Worm (Caenorhabditis elegans) whole organism, L1 larva: ENCODE results near the gene Y46G5A.8.

Experiments used
- C04F5.9 ChIP-seq: sonication (generic microtip); optimal IDR thresholded peaks from 2 replicates; lab custom pipeline; 2016; ENCODE audit warnings: missing genetic modification characterization, missing compliant biosample characterization
- Y116A8C.19 ChIP-seq: sonication (generic microtip); optimal IDR thresholded peaks from 2 replicates; lab custom pipeline; 2016; ENCODE audit warnings: missing compliant biosample characterization, missing genetic modification characterization, borderline replicate concordance
- blmp-1 ChIP-seq: fragments of 150-350 bp; optimal IDR thresholded peaks from 2 replicates; lab custom pipeline; 2014; ENCODE audit warnings: missing biosample characterization, missing genetic modification characterization
- ceh-63 ChIP-seq: fragments of 200-800 bp; sonication (Bioruptor generic); optimal IDR thresholded peaks from 2 replicates; lab custom pipeline; 2018; ENCODE audit warnings: mild to moderate bottlenecking, missing genetic modification characterization, missing compliant biosample characterization
- ceh-8 ChIP-seq: fragments of 200-800 bp; sonication (Bioruptor generic); optimal IDR thresholded peaks from 2 replicates; lab custom pipeline; 2018; ENCODE audit warnings: mild to moderate bottlenecking, missing genetic modification characterization, moderate library complexity, missing compliant biosample characterization
- ceh-90 ChIP-seq: sonication (generic microtip); optimal IDR thresholded peaks from 2 replicates; lab custom pipeline; 2016; ENCODE audit warnings: missing genetic modification characterization, missing compliant biosample characterization
- dsc-1 ChIP-seq: sonication (generic microtip); optimal IDR thresholded peaks from 2 replicates; lab custom pipeline; 2016; ENCODE audit warnings: mild to moderate bottlenecking, missing genetic modification characterization, missing compliant biosample characterization
- efl-1 ChIP-seq, 4 experiments: fragments of 150-350 bp; optimal IDR thresholded peaks in 3 of 4; peaks in 1 of 4; 1 replicate in 1 of 4; 2 replicates in 3 of 4; lab custom pipeline; 2014; ENCODE audit warnings: missing biosample characterization in 2 of 4, missing genetic modification characterization in 2 of 4, missing genetic modification reagents in 2 of 4
- efl-3 ChIP-seq: fragments of 200-800 bp; sonication (Bioruptor generic); optimal IDR thresholded peaks from 2 replicates; lab custom pipeline; 2018; ENCODE audit warnings: mild to moderate bottlenecking, missing genetic modification characterization, missing compliant biosample characterization
- egl-27 ChIP-seq, 2 experiments: fragments of 150-350 bp in 1 of 2; sonication (generic microtip); optimal IDR thresholded peaks; 3 replicates each; lab custom pipeline; 2017 to 2018; ENCODE audit warnings: missing biosample characterization in 2 of 2, missing genetic modification characterization in 2 of 2, missing genetic modification reagents in 2 of 2
- elt-2 ChIP-seq: sonication (generic microtip); optimal IDR thresholded peaks from 2 replicates; lab custom pipeline; 2016; ENCODE audit warnings: missing genetic modification characterization, mild to moderate bottlenecking, inconsistent platforms, missing compliant biosample characterization, missing genetic modification reagents
- elt-3 ChIP-seq, 6 experiments: fragments of 150-350 bp in 1 of 6; sonication (generic microtip); optimal IDR thresholded peaks; 2 replicates each; lab custom pipeline; 2017 to 2018; ENCODE audit warnings: missing biosample characterization in 6 of 6, missing genetic modification characterization in 6 of 6, inconsistent platforms in 1 of 6
- fkh-10 ChIP-seq: sonication (generic microtip); optimal IDR thresholded peaks from 2 replicates; lab custom pipeline; 2017; ENCODE audit warnings: missing biosample characterization, missing genetic modification reagents, missing genetic modification characterization
- fkh-4 ChIP-seq: sonication (generic microtip); optimal IDR thresholded peaks from 2 replicates; lab custom pipeline; 2016; ENCODE audit warnings: missing compliant biosample characterization, missing genetic modification characterization, borderline replicate concordance
- fos-1 ChIP-seq: fragments of 150-350 bp; optimal IDR thresholded peaks from 2 replicates; lab custom pipeline; 2014; ENCODE audit warnings: missing biosample characterization, missing genetic modification characterization
- hlh-4 ChIP-seq: sonication (generic microtip); optimal IDR thresholded peaks from 2 replicates; lab custom pipeline; 2016; ENCODE audit warnings: mild to moderate bottlenecking, missing genetic modification characterization, missing compliant biosample characterization
- hpl-2 ChIP-seq: fragments of 150-350 bp; optimal IDR thresholded peaks from 2 replicates; lab custom pipeline; 2014; ENCODE audit warnings: missing biosample characterization, missing genetic modification reagents, missing genetic modification characterization
- irx-1 ChIP-seq: sonication (generic microtip); optimal IDR thresholded peaks from 2 replicates; lab custom pipeline; 2016; ENCODE audit warnings: missing genetic modification characterization, missing compliant biosample characterization
- isw-1 ChIP-seq: fragments of 200-800 bp; sonication (Bioruptor generic); IDR thresholded peaks from 2 replicates; pipeline ENCODE4 v1.3.6; 2022; ENCODE audit warnings: missing genetic modification characterization, missing compliant biosample characterization
- lin-13 ChIP-seq: fragments of 150-350 bp; optimal IDR thresholded peaks from 2 replicates; lab custom pipeline; 2014; ENCODE audit warnings: missing biosample characterization, missing genetic modification reagents, missing genetic modification characterization
- lin-14 ChIP-seq: fragments of 200-800 bp; sonication (Bioruptor generic); optimal IDR thresholded peaks from 2 replicates; lab custom pipeline; 2018; ENCODE audit warnings: mild to moderate bottlenecking, missing genetic modification characterization, moderate library complexity, missing compliant biosample characterization
- lin-15B ChIP-seq: fragments of 150-350 bp; sonication (generic microtip); optimal IDR thresholded peaks from 3 replicates; lab custom pipeline; 2014; ENCODE audit warnings: missing biosample characterization, missing genetic modification characterization
- lin-35 ChIP-seq, 2 experiments: fragments of 150-350 bp; optimal IDR thresholded peaks; 2 replicates each; lab custom pipeline; 2014; ENCODE audit warnings: missing biosample characterization in 2 of 2, missing genetic modification characterization in 2 of 2, missing genetic modification reagents in 2 of 2
- lsy-2 ChIP-seq, 2 experiments: fragments of 150-350 bp; optimal IDR thresholded peaks; 2 replicates each; lab custom pipeline; 2014; ENCODE audit warnings: missing biosample characterization in 2 of 2, missing genetic modification characterization in 2 of 2
- mab-9 ChIP-seq: fragments of 200-800 bp; sonication (Bioruptor generic); IDR thresholded peaks from 2 replicates; pipeline ENCODE4 v1.3.6; 2022; ENCODE audit warnings: missing genetic modification reagents, missing genetic modification characterization, missing compliant biosample characterization
- mdl-1 ChIP-seq, 2 experiments: fragments of 150-350 bp; optimal IDR thresholded peaks; 2 replicates each; lab custom pipeline; 2014 to 2017; ENCODE audit warnings: missing biosample characterization in 2 of 2, missing genetic modification characterization in 2 of 2, inconsistent platforms in 1 of 2
- nhr-11 ChIP-seq: fragments of 150-350 bp; optimal IDR thresholded peaks from 2 replicates; lab custom pipeline; 2014; ENCODE audit warnings: missing biosample characterization, missing genetic modification characterization
- nhr-12 ChIP-seq: sonication (generic microtip); optimal IDR thresholded peaks from 2 replicates; lab custom pipeline; 2017; ENCODE audit warnings: missing biosample characterization, missing genetic modification characterization
- nhr-20 ChIP-seq: sonication (generic microtip); optimal IDR thresholded peaks from 2 replicates; lab custom pipeline; 2016; ENCODE audit warnings: mild to moderate bottlenecking, missing genetic modification characterization, missing compliant biosample characterization
- nhr-47 ChIP-seq: sonication (generic microtip); optimal IDR thresholded peaks from 2 replicates; lab custom pipeline; 2016; ENCODE audit warnings: mild to moderate bottlenecking, missing genetic modification characterization, moderate library complexity, missing compliant biosample characterization
- nhr-71 ChIP-seq: sonication (generic microtip); optimal IDR thresholded peaks from 2 replicates; lab custom pipeline; 2016; ENCODE audit warnings: mild to moderate bottlenecking, missing genetic modification characterization, moderate library complexity, missing compliant biosample characterization
- nhr-84 ChIP-seq: sonication (generic microtip); optimal IDR thresholded peaks from 2 replicates; lab custom pipeline; 2017; ENCODE audit warnings: missing biosample characterization, missing genetic modification characterization
- nhr-85 ChIP-seq: sonication (generic microtip); peaks from one replicate; lab custom pipeline; 2016; ENCODE audit warnings: missing genetic modification characterization, inconsistent platforms, missing compliant biosample characterization
- nhr-90 ChIP-seq: sonication (generic microtip); optimal IDR thresholded peaks from 2 replicates; lab custom pipeline; 2016; ENCODE audit warnings: mild to moderate bottlenecking, missing genetic modification characterization, missing compliant biosample characterization; ENCODE audit not compliant: poor library complexity
- pag-3 ChIP-seq: sonication (generic microtip); optimal IDR thresholded peaks from 2 replicates; lab custom pipeline; 2017; ENCODE audit warnings: missing genetic modification characterization, mild to moderate bottlenecking, missing compliant biosample characterization, antibody characterized with exemption, borderline replicate concordance; ENCODE audit not compliant: insufficient read depth
- pqm-1 ChIP-seq: sonication (generic microtip); optimal IDR thresholded peaks from 3 replicates; lab custom pipeline; 2017; ENCODE audit warnings: missing biosample characterization, missing genetic modification characterization
- rnt-1 ChIP-seq: sonication (generic microtip); optimal IDR thresholded peaks from 2 replicates; lab custom pipeline; 2016; ENCODE audit warnings: mild to moderate bottlenecking, missing genetic modification characterization, moderate library complexity, missing compliant biosample characterization
- skn-1 ChIP-seq: fragments of 150-350 bp; optimal IDR thresholded peaks from 2 replicates; lab custom pipeline; 2014; ENCODE audit warnings: missing biosample characterization, missing genetic modification characterization
- snu-23 ChIP-seq: sonication (generic microtip); optimal IDR thresholded peaks from 2 replicates; lab custom pipeline; 2016; ENCODE audit warnings: missing genetic modification characterization, missing compliant biosample characterization
- sup-37 ChIP-seq: fragments of 200-800 bp; sonication (Bioruptor generic); optimal IDR thresholded peaks from 2 replicates; lab custom pipeline; 2018; ENCODE audit warnings: mild to moderate bottlenecking, missing genetic modification characterization, missing compliant biosample characterization
- unc-62 ChIP-seq: fragments of 150-350 bp; optimal IDR thresholded peaks from 2 replicates; lab custom pipeline; 2014; ENCODE audit warnings: missing biosample characterization, missing genetic modification reagents, missing genetic modification characterization
- unc-86 ChIP-seq: sonication (generic microtip); optimal IDR thresholded peaks from 2 replicates; lab custom pipeline; 2016; ENCODE audit warnings: missing genetic modification characterization, missing compliant biosample characterization
- unc-98 ChIP-seq: fragments of 200-800 bp; sonication (Bioruptor generic); IDR thresholded peaks from 2 replicates; pipeline ENCODE4 v1.3.6; 2022; ENCODE audit warnings: missing genetic modification characterization, missing compliant biosample characterization
- zag-1 ChIP-seq: fragments of 150-350 bp; optimal IDR thresholded peaks from 2 replicates; lab custom pipeline; 2014; ENCODE audit warnings: missing biosample characterization, missing genetic modification characterization
- zip-4 ChIP-seq: fragments of 200-800 bp; sonication (Bioruptor generic); optimal IDR thresholded peaks from 2 replicates; lab custom pipeline; 2018; ENCODE audit warnings: mild to moderate bottlenecking, missing genetic modification characterization, moderate library complexity, missing compliant biosample characterization

The Y46G5A.8 gene

DNA sequence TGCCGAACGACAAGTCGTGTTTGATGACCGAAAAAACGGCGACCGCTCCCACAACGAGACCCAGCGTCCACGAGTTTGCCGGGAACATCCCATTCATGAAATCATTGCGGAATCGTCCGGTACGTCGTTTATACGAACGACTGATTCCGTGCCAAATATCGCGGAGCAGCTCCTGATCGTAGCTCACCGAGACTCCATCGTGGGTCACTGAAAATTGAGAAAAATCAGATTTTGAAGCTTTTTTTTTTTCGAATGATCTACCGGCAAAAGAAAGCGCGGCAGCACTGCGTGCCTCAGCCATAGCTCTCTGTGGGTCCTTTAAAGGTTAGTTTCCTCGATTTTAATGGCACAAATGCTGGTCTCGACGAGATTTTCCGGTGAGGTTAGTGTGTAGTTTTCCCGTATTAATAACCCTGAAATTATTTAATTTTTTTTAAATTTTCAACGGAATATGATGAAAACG lies 39.9 kb downstream of the Y46G5A.8 start, which contains the start of gene cpt-1:
Gene cpt-1 (minus strand): TSS at position 413 of the 463 bp plus-strand sequence.
- TF ChIP-seq ceh-90 (tag; lab: Kevin White, UChicago) (no peak), nhr-12 (tag; lab: Kevin White, UChicago) (no peak), nhr-85 (peak; percentile 29), nhr-71 (tag; lab: Kevin White, UChicago) (peak; percentile 1), dsc-1 (tag; lab: Kevin White, UChicago) (no peak), zag-1 (tag; lab: Kevin White, UChicago) (no peak), elt-2 (tag; lab: Kevin White, UChicago) (peak; percentile 21), egl-27 (tag; optimal IDR thresholded peaks at IDR 0.05; lab: Kevin White, UChicago) (no peak)

DNA sequence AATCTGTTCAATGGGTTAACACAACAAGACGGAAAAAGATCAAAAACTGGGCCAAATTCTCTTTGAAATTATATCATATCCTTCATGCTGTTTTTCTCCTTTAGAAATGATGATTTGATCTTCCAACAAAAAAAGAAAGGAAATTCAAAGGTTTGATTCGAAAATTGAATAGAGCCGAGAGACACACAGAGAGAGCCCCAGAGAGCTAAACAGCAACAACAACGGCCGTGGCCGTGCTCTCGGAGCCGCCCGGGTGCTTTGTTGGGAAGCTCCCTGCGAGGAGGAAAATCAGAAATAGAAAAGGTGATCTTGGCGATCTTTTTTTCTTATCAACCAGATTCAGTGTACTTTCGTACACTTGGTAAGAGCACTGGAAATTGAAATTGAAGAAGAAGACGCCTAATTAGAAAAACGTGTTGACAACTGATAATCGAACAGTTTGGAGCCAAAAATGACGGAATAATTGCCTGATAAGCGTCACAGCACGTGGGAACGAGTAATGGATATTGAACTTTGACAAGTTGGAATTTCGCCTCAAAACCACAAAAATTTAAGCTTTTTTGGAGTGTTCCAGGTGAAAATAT lies 41.2 kb downstream of the Y46G5A.8 start:
- no peak for TF ChIP-seq ceh-8 (GFP tag; lab: Kevin White, UChicago)
- TF ChIP-seq nhr-71 (tag; lab: Kevin White, UChicago): peak; percentile 13
- no peak for TF ChIP-seq nhr-20 (tag; lab: Kevin White, UChicago)
- no peak for TF ChIP-seq Y116A8C.19
- TF ChIP-seq C04F5.9 (tag; lab: Kevin White, UChicago): no peak
- TF ChIP-seq fkh-10 (GFP tag; lab: Kevin White, UChicago): peak; percentile 10
- peak; percentile 63 for TF ChIP-seq elt-2 (tag; lab: Kevin White, UChicago)
- TF ChIP-seq nhr-84 (tag; lab: Kevin White, UChicago): no peak
- peak; percentile 52 for TF ChIP-seq lin-14 (GFP tag; lab: Kevin White, UChicago)
- peak in 1 of 2 experiments; percentile 2 for TF ChIP-seq lin-35 (GFP tag; optimal IDR thresholded peaks at IDR 0.05; lab: Kevin White, UChicago)
- no peak for TF ChIP-seq isw-1
- TF ChIP-seq blmp-1 (tag; lab: Kevin White, UChicago): no peak
- peak; percentile 32 for TF ChIP-seq nhr-47 (tag; lab: Kevin White, UChicago)
- no peak for TF ChIP-seq efl-1 (optimal IDR thresholded peaks at IDR 0.05; lab: Kevin White, UChicago)
- TF ChIP-seq efl-1 (GFP tag; optimal IDR thresholded peaks at IDR 0.05 in 1 of 2; lab: Kevin White, UChicago): peak in 1 of 2 experiments; percentile 15
- TF ChIP-seq rnt-1 (tag; lab: Kevin White, UChicago): peak; percentile 20
- TF ChIP-seq lin-13 (GFP tag; lab: Kevin White, UChicago): no peak
- TF ChIP-seq lsy-2 (tag; optimal IDR thresholded peaks at IDR 0.05; lab: Kevin White, UChicago): peak in 1 of 2 experiments; percentile 3
- TF ChIP-seq, all 84 proteins: peak for 9

- TF ChIP-seq lin-14 (GFP tag; lab: Kevin White, UChicago): peak; percentile 96
- TF ChIP-seq lin-15B (tag; lab: Kevin White, UChicago): no peak
- TF ChIP-seq hlh-4: no peak
- no peak for TF ChIP-seq pqm-1 (tag; lab: Kevin White, UChicago)
- TF ChIP-seq mab-9 (GFP tag; lab: Robert Waterston, UW): no peak
- no peak for TF ChIP-seq efl-3 (GFP tag; lab: Kevin White, UChicago)
- TF ChIP-seq zip-4 (GFP tag; lab: Kevin White, UChicago): no peak
- peak; percentile 14 for TF ChIP-seq fos-1 (tag; lab: Kevin White, UChicago)
- peak; percentile 91 for TF ChIP-seq snu-23 (GFP tag; lab: Kevin White, UChicago)
- TF ChIP-seq unc-62 (GFP tag; lab: Kevin White, UChicago): no peak
- TF ChIP-seq ceh-8 (GFP tag; lab: Kevin White, UChicago): no peak
- TF ChIP-seq pag-3: no peak
- TF ChIP-seq C04F5.9 (tag; lab: Kevin White, UChicago): peak; percentile 42
- no peak for TF ChIP-seq fkh-4 (tag; lab: Kevin White, UChicago)
- TF ChIP-seq nhr-90: peak; percentile 94
- TF ChIP-seq nhr-11 (tag; lab: Kevin White, UChicago): peak; percentile 85
- no peak for TF ChIP-seq ceh-63
- TF ChIP-seq hpl-2 (GFP tag; lab: Kevin White, UChicago): peak; percentile 13
- peak; percentile 66 for TF ChIP-seq unc-98 (GFP tag; lab: Robert Waterston, UW)
- TF ChIP-seq mdl-1 (tag; optimal IDR thresholded peaks at IDR 0.05; lab: Kevin White, UChicago): peak; percentile 62 to 94
- TF ChIP-seq nhr-85: peak; percentile 98
- peak in 4 of 6 experiments; percentile 60 to 92 (median 78) for TF ChIP-seq elt-3 (tag; optimal IDR thresholded peaks at IDR 0.05; lab: Kevin White, UChicago)
- TF ChIP-seq egl-27 (tag; optimal IDR thresholded peaks at IDR 0.05; lab: Kevin White, UChicago): peak in 1 of 2 experiments; percentile 80
- TF ChIP-seq sup-37 (GFP tag; lab: Kevin White, UChicago): no peak
- TF ChIP-seq skn-1 (tag; lab: Kevin White, UChicago): peak; percentile 66
- TF ChIP-seq rnt-1 (tag; lab: Kevin White, UChicago): peak; percentile 87
- TF ChIP-seq irx-1: peak; percentile 63
- no peak for TF ChIP-seq unc-86 (tag; lab: Kevin White, UChicago)
- no peak for TF ChIP-seq ceh-90 (tag; lab: Kevin White, UChicago)
These were observed 42.7 kb downstream of the Y46G5A.8 start for ce11 chrII:12798814-12799213.
